Worm (Caenorhabditis elegans) whole organism, L3 larva: ENCODE results near the gene Y48A6B.3.
"Not testable (repeated sequence)": the region's sequence is repeated elsewhere in the genome, so short reads cannot be mapped to it uniquely, and the experiment has no call there.

ENCODE experiments used
- R02D3.7 ChIP-seq: fragments of 150-350 bp; optimal IDR thresholded peaks from 2 replicates; lab custom pipeline; 2014; ENCODE audit warnings: missing biosample characterization, missing genetic modification characterization
- ZK546.5 ChIP-seq: sonication (generic microtip); optimal IDR thresholded peaks from 2 replicates; lab custom pipeline; 2017; ENCODE audit warnings: missing biosample characterization, missing genetic modification characterization
- aly-2 ChIP-seq: fragments of 150-350 bp; optimal IDR thresholded peaks from 2 replicates; lab custom pipeline; 2014; ENCODE audit warnings: missing biosample characterization, missing genetic modification characterization
- ama-1 ChIP-seq: fragments of 150-350 bp; optimal IDR thresholded peaks from 2 replicates; lab custom pipeline; 2018
- ceh-16 ChIP-seq: sonication (generic microtip); optimal IDR thresholded peaks from 2 replicates; lab custom pipeline; 2017; ENCODE audit warnings: missing biosample characterization, missing genetic modification characterization
- ceh-28 ChIP-seq: fragments of 150-350 bp; optimal IDR thresholded peaks from 2 replicates; lab custom pipeline; 2014; ENCODE audit warnings: missing biosample characterization, missing genetic modification reagents, missing genetic modification characterization
- ceh-82 ChIP-seq: fragments of 150-350 bp; optimal IDR thresholded peaks from 2 replicates; lab custom pipeline; 2014; ENCODE audit warnings: missing biosample characterization, missing genetic modification characterization
- ceh-9 ChIP-seq: sonication (generic microtip); optimal IDR thresholded peaks from 2 replicates; lab custom pipeline; 2018; ENCODE audit warnings: missing biosample characterization, missing genetic modification characterization
- daf-12 ChIP-seq: fragments of 150-350 bp; optimal IDR thresholded peaks from 2 replicates; lab custom pipeline; 2014; ENCODE audit warnings: missing biosample characterization, missing genetic modification reagents, missing genetic modification characterization
- egl-27 ChIP-seq: sonication (generic microtip); optimal IDR thresholded peaks from 4 replicates; lab custom pipeline; 2017; ENCODE audit warnings: missing biosample characterization, missing genetic modification reagents, missing genetic modification characterization
- egl-5 ChIP-seq: fragments of 150-350 bp; optimal IDR thresholded peaks from 2 replicates; lab custom pipeline; 2017; ENCODE audit warnings: missing biosample characterization, missing genetic modification reagents, missing genetic modification characterization, inconsistent platforms
- elt-1 ChIP-seq: fragments of 150-350 bp; optimal IDR thresholded peaks from 2 replicates; lab custom pipeline; 2014; ENCODE audit warnings: missing biosample characterization, missing genetic modification characterization
- elt-2 ChIP-seq: sonication (generic microtip); optimal IDR thresholded peaks from 2 replicates; lab custom pipeline; 2016; ENCODE audit warnings: missing genetic modification reagents, mild to moderate bottlenecking, missing genetic modification characterization, missing compliant biosample characterization
- elt-3 ChIP-seq, 3 experiments: fragments of 150-350 bp in 1 of 3; sonication (generic microtip) in 2 of 3; optimal IDR thresholded peaks; 2 replicates in 2 of 3; 4 replicates in 1 of 3; lab custom pipeline; 2014 to 2017; ENCODE audit warnings: missing biosample characterization in 3 of 3, missing genetic modification characterization in 3 of 3
- eor-1 ChIP-seq, 2 experiments: fragments of 150-350 bp; optimal IDR thresholded peaks; 2 replicates each; lab custom pipeline; 2014 to 2018; ENCODE audit warnings: missing biosample characterization in 2 of 2, missing genetic modification characterization in 2 of 2
- fkh-10 ChIP-seq: sonication (generic microtip); optimal IDR thresholded peaks from 2 replicates; lab custom pipeline; 2017; ENCODE audit warnings: missing biosample characterization, missing genetic modification reagents, missing genetic modification characterization
- fkh-2 ChIP-seq: fragments of 150-350 bp; optimal IDR thresholded peaks from 2 replicates; lab custom pipeline; 2014; ENCODE audit warnings: missing biosample characterization, missing genetic modification reagents, missing genetic modification characterization
- fos-1 ChIP-seq: fragments of 150-350 bp; optimal IDR thresholded peaks from 2 replicates; lab custom pipeline; 2014; ENCODE audit warnings: missing biosample characterization, missing genetic modification characterization
- jun-1 ChIP-seq: fragments of 150-350 bp; optimal IDR thresholded peaks from 2 replicates; lab custom pipeline; 2014; ENCODE audit warnings: missing biosample characterization, missing genetic modification reagents, missing genetic modification characterization
- lin-15B ChIP-seq: fragments of 150-350 bp; optimal IDR thresholded peaks from 2 replicates; lab custom pipeline; 2014; ENCODE audit warnings: missing biosample characterization, missing genetic modification characterization
- lin-39 ChIP-seq: fragments of 150-350 bp; optimal IDR thresholded peaks from 2 replicates; lab custom pipeline; 2018; ENCODE audit warnings: missing biosample characterization, missing genetic modification reagents, missing genetic modification characterization
- lsy-12 ChIP-seq: sonication (generic microtip); optimal IDR thresholded peaks from 2 replicates; lab custom pipeline; 2016; ENCODE audit warnings: mild to moderate bottlenecking, missing genetic modification characterization, missing compliant biosample characterization
- mdl-1 ChIP-seq: fragments of 150-350 bp; optimal IDR thresholded peaks from 2 replicates; lab custom pipeline; 2014; ENCODE audit warnings: missing biosample characterization, missing genetic modification characterization
- mml-1 ChIP-seq: fragments of 150-350 bp; sonication (generic microtip); optimal IDR thresholded peaks from 3 replicates; lab custom pipeline; 2014; ENCODE audit warnings: missing biosample characterization, missing genetic modification characterization
- nfya-1 ChIP-seq: sonication (generic microtip); optimal IDR thresholded peaks from 2 replicates; lab custom pipeline; 2017; ENCODE audit warnings: missing genetic modification characterization, mild to moderate bottlenecking, missing compliant biosample characterization, antibody characterized with exemption, moderate library complexity; ENCODE audit not compliant: insufficient read depth
- nhr-11 ChIP-seq: fragments of 150-350 bp; optimal IDR thresholded peaks from 2 replicates; lab custom pipeline; 2014; ENCODE audit warnings: missing biosample characterization, missing genetic modification characterization
- nhr-12 ChIP-seq: fragments of 150-350 bp; optimal IDR thresholded peaks from 2 replicates; lab custom pipeline; 2014; ENCODE audit warnings: missing biosample characterization, missing genetic modification characterization
- nhr-23 ChIP-seq: fragments of 150-350 bp; optimal IDR thresholded peaks from 2 replicates; lab custom pipeline; 2014; ENCODE audit warnings: missing biosample characterization, missing genetic modification reagents, missing genetic modification characterization
- nhr-237 ChIP-seq: fragments of 150-350 bp; optimal IDR thresholded peaks from 2 replicates; lab custom pipeline; 2014; ENCODE audit warnings: missing biosample characterization, missing genetic modification characterization
- nhr-25 ChIP-seq: sonication (generic microtip); optimal IDR thresholded peaks from 2 replicates; lab custom pipeline; 2017; ENCODE audit warnings: missing biosample characterization, missing genetic modification characterization
- nhr-43 ChIP-seq: sonication (generic microtip); optimal IDR thresholded peaks from 2 replicates; lab custom pipeline; 2016; ENCODE audit warnings: mild to moderate bottlenecking, missing genetic modification characterization, missing compliant biosample characterization; ENCODE audit not compliant: poor library complexity, severe bottlenecking
- nhr-67 ChIP-seq: fragments of 150-350 bp; optimal IDR thresholded peaks from 2 replicates; lab custom pipeline; 2014; ENCODE audit warnings: missing biosample characterization, missing genetic modification characterization
- nhr-76 ChIP-seq: fragments of 150-350 bp; sonication (generic microtip); optimal IDR thresholded peaks from 5 replicates; lab custom pipeline; 2014; ENCODE audit warnings: missing biosample characterization, missing genetic modification characterization
- nhr-77 ChIP-seq: fragments of 150-350 bp; optimal IDR thresholded peaks from 2 replicates; lab custom pipeline; 2014; ENCODE audit warnings: missing biosample characterization, missing genetic modification characterization
- pha-4 ChIP-seq: fragments of 150-350 bp; optimal IDR thresholded peaks from 2 replicates; lab custom pipeline; 2014; ENCODE audit warnings: missing biosample characterization, missing genetic modification reagents, missing genetic modification characterization
- pqm-1 ChIP-seq: fragments of 150-350 bp; optimal IDR thresholded peaks from 2 replicates; lab custom pipeline; 2017; ENCODE audit warnings: missing biosample characterization, missing genetic modification characterization, inconsistent platforms
- sea-2 ChIP-seq: fragments of 150-350 bp; sonication (generic microtip); optimal IDR thresholded peaks from 4 replicates; lab custom pipeline; 2014; ENCODE audit warnings: missing biosample characterization, missing genetic modification reagents, missing genetic modification characterization
- skn-1 ChIP-seq: fragments of 150-350 bp; optimal IDR thresholded peaks from 2 replicates; lab custom pipeline; 2014; ENCODE audit warnings: missing biosample characterization, missing genetic modification characterization
- snpc-4 ChIP-seq: fragments of 150-350 bp; optimal IDR thresholded peaks from 2 replicates; lab custom pipeline; 2014; ENCODE audit warnings: missing biosample characterization, missing genetic modification characterization
- tbx-2 ChIP-seq: sonication (generic microtip); optimal IDR thresholded peaks from 2 replicates; lab custom pipeline; 2016; ENCODE audit warnings: mild to moderate bottlenecking, missing genetic modification characterization, missing compliant biosample characterization
- unc-39 ChIP-seq: sonication (generic microtip); optimal IDR thresholded peaks from 4 replicates; lab custom pipeline; 2017; ENCODE audit warnings: missing biosample characterization, missing genetic modification characterization
- unc-62 ChIP-seq: fragments of 150-350 bp; sonication (generic microtip); optimal IDR thresholded peaks from 4 replicates; lab custom pipeline; 2014; ENCODE audit warnings: missing biosample characterization, missing genetic modification reagents, missing genetic modification characterization
- zag-1 ChIP-seq: fragments of 150-350 bp; optimal IDR thresholded peaks from 2 replicates; lab custom pipeline; 2014; ENCODE audit warnings: missing biosample characterization, missing genetic modification characterization
- ztf-11 ChIP-seq: fragments of 150-350 bp; optimal IDR thresholded peaks from 2 replicates; lab custom pipeline; 2014; ENCODE audit warnings: missing biosample characterization, missing genetic modification characterization
- ztf-4 ChIP-seq: fragments of 150-350 bp; optimal IDR thresholded peaks from 2 replicates; lab custom pipeline; 2014; ENCODE audit warnings: missing biosample characterization, missing genetic modification characterization

Y48A6B.3 gene

DNA sequence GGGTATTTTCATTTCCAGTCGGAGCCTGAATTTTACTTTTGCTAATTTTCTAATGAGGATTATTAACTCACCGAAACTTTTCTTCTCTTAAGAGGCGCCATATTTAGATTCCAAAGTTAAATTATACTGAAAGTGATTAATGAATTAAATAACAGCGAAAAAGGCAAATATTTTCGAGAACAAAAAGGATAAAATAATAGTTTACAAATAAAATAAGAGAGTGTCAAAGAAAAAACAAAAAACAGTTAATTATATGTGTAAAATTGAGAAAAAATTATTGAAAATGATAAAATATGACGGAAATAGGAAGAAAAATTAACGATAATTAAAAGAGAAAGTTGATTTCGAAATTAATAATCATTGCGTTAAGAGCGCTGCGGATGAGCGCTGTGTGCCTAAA, 21.3 kb downstream of the Y48A6B.3 start, which contains the start of gene Y48A6B.8:
Gene Y48A6B.8, minus strand, starts transcription at position 101 of the 400 bp plus-strand sequence.
- TF ChIP-seq fkh-2, lin-15B, unc-39 (tag; lab: Kevin White, UChicago): not testable (repeated sequence)

DNA sequence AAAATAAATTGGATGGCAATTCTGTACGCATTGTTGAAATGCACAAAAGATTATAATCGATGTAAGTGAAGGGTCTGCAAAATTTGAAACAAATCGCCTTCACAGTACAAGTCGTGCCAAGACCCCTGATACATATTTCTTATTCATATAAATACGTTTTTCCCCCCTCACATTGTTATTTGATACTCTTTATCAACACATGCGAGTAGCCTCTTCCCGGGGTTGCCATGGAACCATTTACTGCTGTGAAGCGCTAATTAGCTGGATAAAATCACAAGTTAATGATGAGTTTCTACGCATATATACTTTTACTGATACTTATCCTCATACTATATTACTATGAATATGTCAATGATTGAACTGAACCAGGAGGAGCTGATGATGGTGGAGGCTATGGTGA, 23.3 kb downstream of the Y48A6B.3 start, which contains the start of gene Y48A6B.14:
Gene Y48A6B.14, plus strand, starts transcription at position 301 of the 400 bp plus-strand sequence.
- TF ChIP-seq R02D3.7 (tag; lab: Kevin White, UChicago) (no peak), fkh-10 (GFP tag; lab: Kevin White, UChicago) (no peak), fkh-2 (tag; lab: Kevin White, UChicago) (no peak), skn-1 (tag; lab: Kevin White, UChicago) (no peak), lin-39 (tag; lab: Kevin White, UChicago) (no peak), egl-27 (tag; lab: Kevin White, UChicago) (no peak), unc-62 (GFP tag; lab: Kevin White, UChicago) (no peak), daf-12 (tag; lab: Kevin White, UChicago) (no peak), sea-2 (GFP tag; lab: Kevin White, UChicago) (no peak), elt-3 (tag; optimal IDR thresholded peaks at IDR 0.05; lab: Kevin White, UChicago) (no peak), nhr-67 (tag; lab: Kevin White, UChicago) (no peak), pha-4 (tag; lab: Kevin White, UChicago) (no peak), ztf-4 (tag; lab: Kevin White, UChicago) (no peak), mdl-1 (tag; lab: Kevin White, UChicago) (no peak), elt-2 (no peak), nhr-76 (tag; lab: Kevin White, UChicago) (no peak), egl-5 (tag; lab: Kevin White, UChicago) (no peak)

DNA sequence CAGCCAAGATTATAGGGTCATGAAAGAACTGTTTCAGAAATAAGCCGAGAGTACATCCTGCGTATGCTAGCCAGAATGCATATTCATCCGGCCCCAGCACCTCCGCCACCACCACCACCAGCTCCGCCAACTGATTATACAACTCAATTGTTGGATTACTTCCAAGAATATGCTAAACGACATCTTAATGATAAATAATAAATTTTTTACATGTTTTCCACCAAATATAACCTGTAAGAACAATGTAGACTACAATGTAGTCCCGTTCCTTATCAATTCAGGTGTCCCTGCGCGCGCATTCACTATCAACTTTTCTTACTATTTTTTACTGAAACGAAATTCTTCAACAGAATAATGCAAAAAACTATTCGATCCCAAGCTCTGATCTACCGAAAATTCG, 24.9 kb downstream of the Y48A6B.3 start, which contains the start of gene Y48A6B.9:
Gene Y48A6B.9, plus strand, starts transcription at position 301 of the 400 bp plus-strand sequence.
- TF ChIP-seq elt-2, result peak; percentile 36
- no peak for TF ChIP-seq elt-1 (tag; lab: Kevin White, UChicago)

DNA sequence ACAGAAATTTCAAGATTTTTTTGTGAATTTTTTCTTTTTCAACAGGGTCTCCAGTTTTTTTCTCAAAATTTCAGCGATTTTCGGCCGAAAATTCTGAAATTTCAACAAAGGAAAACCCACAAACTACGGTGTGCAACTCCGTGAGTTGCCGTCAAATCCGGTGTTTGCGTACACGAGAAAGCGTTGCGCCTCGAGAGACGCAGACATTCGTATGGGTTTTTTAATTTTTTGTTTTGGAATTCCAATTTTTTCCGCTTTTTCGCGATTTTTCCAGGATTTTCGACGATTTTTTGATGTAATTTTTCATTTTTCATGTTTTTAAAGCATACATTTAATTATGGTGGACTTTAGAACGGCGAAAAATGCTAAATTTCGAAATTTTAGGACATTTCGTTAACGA, 28.1 kb downstream of the Y48A6B.3 start:
- TF ChIP-seq lsy-12 (tag; lab: Kevin White, UChicago) (peak; percentile 45), tbx-2 (tag; lab: Kevin White, UChicago) (no peak), fkh-10 (GFP tag; lab: Kevin White, UChicago) (no peak), lin-15B (tag; lab: Kevin White, UChicago) (peak; percentile 75), skn-1 (tag; lab: Kevin White, UChicago) (no peak), nhr-25 (tag; lab: Kevin White, UChicago) (peak; percentile 34), nhr-43 (tag; lab: Kevin White, UChicago) (no peak), jun-1 (peak; percentile 11), ztf-4 (tag; lab: Kevin White, UChicago) (no peak), ZK546.5 (no peak), ceh-9 (tag; lab: Kevin White, UChicago) (no peak), fkh-2 (tag; lab: Kevin White, UChicago) (no peak), elt-3 (tag; optimal IDR thresholded peaks at IDR 0.05; lab: Kevin White, UChicago) (no peak), egl-27 (tag; lab: Kevin White, UChicago) (no peak), unc-62 (GFP tag; lab: Kevin White, UChicago) (no peak), zag-1 (tag; lab: Kevin White, UChicago) (no peak), pha-4 (tag; lab: Kevin White, UChicago) (peak; percentile 79), lin-39 (tag; lab: Kevin White, UChicago) (peak; percentile 33), sea-2 (GFP tag; lab: Kevin White, UChicago) (no peak), nhr-11 (tag; lab: Kevin White, UChicago) (no peak), mml-1 (tag; lab: Kevin White, UChicago) (no peak), elt-1 (tag; lab: Kevin White, UChicago) (no peak), ztf-11 (tag; lab: Kevin White, UChicago) (no peak), daf-12 (tag; lab: Kevin White, UChicago) (no peak), ceh-28 (peak; percentile 25), snpc-4 (peak; percentile 39), nfya-1 (tag; lab: Kevin White, UChicago) (peak; percentile 93), nhr-23 (tag; lab: Kevin White, UChicago) (peak; percentile 64), aly-2 (tag; lab: Kevin White, UChicago) (no peak), nhr-12 (no peak), unc-39 (tag; lab: Kevin White, UChicago) (no peak), nhr-237 (tag; lab: Kevin White, UChicago) (no peak), R02D3.7 (tag; lab: Kevin White, UChicago) (peak; percentile 53), ama-1 (no peak), eor-1 (tag; optimal IDR thresholded peaks at IDR 0.05; lab: Kevin White, UChicago) (no peak), fos-1 (tag; lab: Kevin White, UChicago) (no peak), ceh-16 (tag; lab: Kevin White, UChicago) (no peak), egl-5 (tag; lab: Kevin White, UChicago) (peak; percentile 94), ceh-82 (peak; percentile 37), pqm-1 (tag; lab: Kevin White, UChicago) (peak; percentile 16), nhr-77 (tag; lab: Kevin White, UChicago) (no peak)
